Worm (Caenorhabditis elegans) whole organism, mixed stage, embryonic: ENCODE data around the gene T04A11.4.

Experiments
- M03D4.4 ChIP-seq: sonication (generic microtip); optimal IDR thresholded peaks from 2 replicates; lab custom pipeline; 2017; ENCODE audit warnings: mild to moderate bottlenecking, missing genetic modification characterization, missing compliant biosample characterization
- bed-3 ChIP-seq: fragments of 200-800 bp; sonication (Bioruptor generic); optimal IDR thresholded peaks from 3 replicates; lab custom pipeline; 2018; ENCODE audit warnings: mild to moderate bottlenecking, missing genetic modification characterization, moderate library complexity, missing compliant biosample characterization
- ceh-39 ChIP-seq: fragments of 150-350 bp; optimal IDR thresholded peaks from 2 replicates; lab custom pipeline; 2014; ENCODE audit warnings: missing biosample characterization, missing genetic modification characterization
- ceh-43 ChIP-seq: fragments of 200-800 bp; sonication (Bioruptor generic); optimal IDR thresholded peaks from 2 replicates; lab custom pipeline; 2018; ENCODE audit warnings: mild to moderate bottlenecking, missing genetic modification characterization, moderate library complexity, missing compliant biosample characterization
- ceh-83 ChIP-seq: fragments of 200-800 bp; sonication (Bioruptor generic); optimal IDR thresholded peaks from 2 replicates; lab custom pipeline; 2018; ENCODE audit warnings: mild to moderate bottlenecking, missing genetic modification characterization, missing compliant biosample characterization
- ces-1 ChIP-seq: fragments of 150-350 bp; optimal IDR thresholded peaks from 2 replicates; lab custom pipeline; 2014; ENCODE audit warnings: missing biosample characterization, missing genetic modification reagents, missing genetic modification characterization
- cnd-1 ChIP-seq: fragments of 200-800 bp; sonication (Bioruptor generic); optimal IDR thresholded peaks from 2 replicates; lab custom pipeline; 2018; ENCODE audit warnings: mild to moderate bottlenecking, missing genetic modification characterization, missing compliant biosample characterization
- elt-1 ChIP-seq: sonication (generic microtip); optimal IDR thresholded peaks from 2 replicates; lab custom pipeline; 2017; ENCODE audit warnings: missing genetic modification characterization, mild to moderate bottlenecking, missing compliant biosample characterization, antibody characterized with exemption, moderate library complexity, borderline replicate concordance; ENCODE audit not compliant: insufficient read depth
- elt-3 ChIP-seq: fragments of 150-350 bp; optimal IDR thresholded peaks from 2 replicates; lab custom pipeline; 2014; ENCODE audit warnings: missing biosample characterization, missing genetic modification characterization
- flh-1 ChIP-seq: fragments of 200-800 bp; sonication (Bioruptor generic); optimal IDR thresholded peaks from 2 replicates; lab custom pipeline; 2018; ENCODE audit warnings: mild to moderate bottlenecking, missing genetic modification characterization, moderate library complexity, missing compliant biosample characterization
- ham-2 ChIP-seq: fragments of 200-800 bp; sonication (Bioruptor generic); optimal IDR thresholded peaks from 2 replicates; lab custom pipeline; 2018; ENCODE audit warnings: mild to moderate bottlenecking, missing genetic modification characterization, missing compliant biosample characterization
- hlh-1 ChIP-seq: fragments of 150-350 bp; optimal IDR thresholded peaks from 2 replicates; lab custom pipeline; 2014; ENCODE audit warnings: missing biosample characterization, missing genetic modification reagents, missing genetic modification characterization
- lin-13 ChIP-seq: fragments of 150-350 bp; optimal IDR thresholded peaks from 2 replicates; lab custom pipeline; 2014; ENCODE audit warnings: missing biosample characterization, missing genetic modification characterization
- lin-32 ChIP-seq: fragments of 200-800 bp; sonication (Bioruptor generic); optimal IDR thresholded peaks from 2 replicates; lab custom pipeline; 2018; ENCODE audit warnings: mild to moderate bottlenecking, missing genetic modification characterization, missing compliant biosample characterization
- lsy-2 ChIP-seq: fragments of 150-350 bp; optimal IDR thresholded peaks from 2 replicates; lab custom pipeline; 2014; ENCODE audit warnings: missing biosample characterization, missing genetic modification characterization
- mab-5 ChIP-seq: fragments of 150-350 bp; optimal IDR thresholded peaks from 2 replicates; lab custom pipeline; 2014; ENCODE audit warnings: missing biosample characterization, missing genetic modification characterization
- mep-1 ChIP-seq: fragments of 150-350 bp; optimal IDR thresholded peaks from 2 replicates; lab custom pipeline; 2017; ENCODE audit warnings: missing biosample characterization, missing genetic modification reagents, missing genetic modification characterization, inconsistent platforms
- nhr-12 ChIP-seq: fragments of 150-350 bp; optimal IDR thresholded peaks from 2 replicates; lab custom pipeline; 2014; ENCODE audit warnings: missing biosample characterization, missing genetic modification characterization
- nhr-2 ChIP-seq: fragments of 150-350 bp; optimal IDR thresholded peaks from 2 replicates; lab custom pipeline; 2014; ENCODE audit warnings: missing biosample characterization, missing genetic modification characterization
- nhr-237 ChIP-seq: fragments of 150-350 bp; optimal IDR thresholded peaks from 2 replicates; lab custom pipeline; 2014; ENCODE audit warnings: missing biosample characterization, missing genetic modification characterization
- nhr-28 ChIP-seq: fragments of 150-350 bp; optimal IDR thresholded peaks from 2 replicates; lab custom pipeline; 2014; ENCODE audit warnings: missing biosample characterization, missing genetic modification characterization
- nhr-76 ChIP-seq: sonication (generic microtip); optimal IDR thresholded peaks from 2 replicates; lab custom pipeline; 2017; ENCODE audit warnings: missing biosample characterization, missing genetic modification characterization
- pha-4 ChIP-seq: fragments of 150-350 bp; optimal IDR thresholded peaks from 2 replicates; lab custom pipeline; 2018; ENCODE audit warnings: missing biosample characterization, missing genetic modification reagents, missing genetic modification characterization
- snpc-4 ChIP-seq: fragments of 150-350 bp; optimal IDR thresholded peaks from 2 replicates; lab custom pipeline; 2014; ENCODE audit warnings: missing biosample characterization, missing genetic modification characterization
- sptf-1 ChIP-seq: sonication (generic microtip); optimal IDR thresholded peaks from 2 replicates; lab custom pipeline; 2017; ENCODE audit warnings: mild to moderate bottlenecking, missing genetic modification characterization, moderate library complexity, missing compliant biosample characterization
- unc-39 ChIP-seq: fragments of 150-350 bp; optimal IDR thresholded peaks from 2 replicates; lab custom pipeline; 2014; ENCODE audit warnings: missing biosample characterization, missing genetic modification characterization
- unc-62 ChIP-seq: fragments of 150-350 bp; optimal IDR thresholded peaks from 2 replicates; lab custom pipeline; 2014; ENCODE audit warnings: missing biosample characterization, missing genetic modification reagents, missing genetic modification characterization
- zip-8 ChIP-seq: fragments of 150-350 bp; optimal IDR thresholded peaks from 2 replicates; lab custom pipeline; 2014; ENCODE audit warnings: missing biosample characterization, missing genetic modification characterization
- ztf-11 ChIP-seq: fragments of 150-350 bp; optimal IDR thresholded peaks from 2 replicates; lab custom pipeline; 2014; ENCODE audit warnings: missing biosample characterization, missing genetic modification characterization

T04A11.4 gene

ce11 chrIV:12463370-12463769 is 21.0 kb downstream of the T04A11.4 start, which contains the start of gene C25G4.8:
C25G4.8 (minus strand) TSS chrIV:12463470.
- TF ChIP-seq nhr-12 (tag; lab: Kevin White, UChicago) (no peak), unc-39 (tag; lab: Kevin White, UChicago) (no peak), sptf-1 (no peak)

DNA sequence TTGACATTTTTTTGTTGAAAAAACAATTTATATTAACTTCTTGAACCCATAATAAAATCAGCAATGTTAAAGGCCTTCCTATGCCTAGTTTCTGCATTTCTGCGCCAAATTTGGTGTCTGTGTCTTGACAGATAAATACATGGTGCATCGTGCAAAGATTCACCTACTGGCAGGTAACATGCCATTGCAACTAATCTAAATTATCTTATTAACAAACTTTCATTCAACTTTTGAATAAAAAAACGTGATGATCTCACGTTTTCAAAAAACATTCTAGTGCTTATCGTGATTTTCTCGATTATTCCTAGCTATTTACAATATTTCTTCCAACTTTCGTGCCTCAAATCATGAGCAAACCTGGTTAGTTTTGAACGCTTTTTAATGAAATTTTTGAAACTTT is 27.8 kb downstream of the T04A11.4 start, which contains the start of gene C25G4.7:
TSS of gene C25G4.7 (plus strand) at position 301 of the 400 bp plus-strand sequence.
- TF ChIP-seq ceh-39 (no peak), ces-1 (no peak), lin-13 (tag; lab: Kevin White, UChicago) (no peak), unc-39 (tag; lab: Kevin White, UChicago) (no peak), flh-1 (GFP tag; lab: Kevin White, UChicago) (no peak), lsy-2 (tag; lab: Kevin White, UChicago) (no peak)

ce11 chrIV:12454750-12455149 is 29.6 kb downstream of the T04A11.4 start, which contains the start of gene smz-1:
smz-1 (plus strand) TSS chrIV:12455050.
- no peak for TF ChIP-seq nhr-76
- no peak for TF ChIP-seq nhr-237
- no peak for TF ChIP-seq ceh-43 (GFP tag; lab: Kevin White, UChicago)
- no peak for TF ChIP-seq sptf-1
- no peak for TF ChIP-seq elt-1 (tag; lab: Kevin White, UChicago)
- no peak for TF ChIP-seq ceh-39
- TF ChIP-seq ces-1: no peak
- TF ChIP-seq ham-2: no peak
- TF ChIP-seq ztf-11 (tag; lab: Kevin White, UChicago): no peak
- TF ChIP-seq bed-3 (GFP tag; lab: Kevin White, UChicago): no peak
- TF ChIP-seq cnd-1 (tag; lab: Kevin White, UChicago): no peak
- TF ChIP-seq elt-3 (tag; lab: Kevin White, UChicago): no peak
- no peak for TF ChIP-seq nhr-28 (tag; lab: Kevin White, UChicago)
- TF ChIP-seq nhr-2: no peak

DNA sequence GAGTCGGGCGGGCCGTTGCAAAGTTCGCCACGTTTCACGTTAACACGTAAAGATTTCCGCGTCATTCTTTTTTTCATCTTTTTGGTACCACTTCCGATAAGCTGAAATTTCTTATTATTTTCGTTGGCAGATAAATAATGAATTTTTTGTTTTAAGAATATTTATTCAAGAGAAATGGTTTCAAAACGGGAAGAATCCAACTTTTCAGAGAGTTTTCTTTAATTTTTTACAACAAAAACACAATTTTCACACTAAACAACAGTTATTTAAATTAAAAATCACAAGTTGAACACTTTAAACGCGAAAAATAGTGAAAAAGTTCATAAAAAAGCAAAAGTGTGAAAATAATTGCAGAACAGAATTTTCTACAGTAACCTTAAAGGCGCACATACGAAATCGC is 30.3 kb downstream of the T04A11.4 start, which contains the start of gene spe-44:
TSS of gene spe-44 (minus strand) at position 101 of the 400 bp plus-strand sequence.
- no peak for TF ChIP-seq unc-39 (tag; lab: Kevin White, UChicago)
- no peak for TF ChIP-seq mab-5 (tag; lab: Kevin White, UChicago)
- TF ChIP-seq nhr-12 (tag; lab: Kevin White, UChicago): no peak
- no peak for TF ChIP-seq snpc-4 (tag; lab: Kevin White, UChicago)
- no peak for TF ChIP-seq M03D4.4 (tag; lab: Kevin White, UChicago)
- no peak for TF ChIP-seq lin-32 (GFP tag; lab: Kevin White, UChicago)
- TF ChIP-seq, all 35 proteins: peak for 0

DNA sequence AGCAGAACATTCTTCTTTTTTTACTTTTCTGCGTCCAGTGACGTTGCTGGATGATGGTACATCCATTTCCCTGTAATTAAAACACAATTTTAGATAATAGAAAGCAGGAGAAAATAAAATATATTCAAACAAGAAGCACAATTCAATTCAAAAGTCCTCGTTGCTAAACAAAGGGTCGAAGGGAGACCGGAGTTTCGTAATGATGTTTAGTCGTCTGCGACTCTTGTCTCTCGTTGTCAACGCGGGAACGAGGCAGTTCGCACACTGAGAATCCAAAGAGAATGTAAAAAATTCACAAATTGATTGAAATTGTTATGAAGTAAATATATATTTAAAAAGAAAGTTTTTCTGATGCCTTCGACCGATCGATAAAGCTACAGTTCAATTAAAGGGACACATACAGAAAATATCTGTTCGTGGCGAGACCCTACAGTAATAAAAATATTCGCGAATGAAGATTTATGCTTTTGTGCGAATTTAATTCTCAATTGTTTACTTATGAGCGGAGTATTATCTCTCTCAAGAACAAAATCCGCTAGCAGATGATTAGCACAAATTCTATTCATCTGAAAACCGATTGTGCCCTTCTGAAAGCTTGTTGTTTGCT is 33.1 kb downstream of the T04A11.4 start, which contains the start of gene dpy-26:
TSS of gene dpy-26 (minus strand) at position 111 of the 607 bp plus-strand sequence.
- TF ChIP-seq mab-5 (tag; lab: Kevin White, UChicago) (no peak), ztf-11 (tag; lab: Kevin White, UChicago) (no peak), snpc-4 (tag; lab: Kevin White, UChicago) (no peak), lsy-2 (tag; lab: Kevin White, UChicago) (peak; percentile 25), ceh-83 (GFP tag; lab: Kevin White, UChicago) (no peak), ceh-39 (peak; percentile 17), mep-1 (peak; percentile 58), zip-8 (tag; lab: Kevin White, UChicago) (no peak), cnd-1 (tag; lab: Kevin White, UChicago) (no peak), sptf-1 (no peak), unc-62 (no peak), pha-4 (peak; percentile 6)

- TF ChIP-seq hlh-1 (no peak), nhr-28 (tag; lab: Kevin White, UChicago) (no peak), ceh-39 (no peak), snpc-4 (tag; lab: Kevin White, UChicago) (no peak), lin-13 (tag; lab: Kevin White, UChicago) (no peak), nhr-237 (no peak), ham-2 (no peak), ceh-43 (GFP tag; lab: Kevin White, UChicago) (no peak), unc-62 (no peak), mab-5 (tag; lab: Kevin White, UChicago) (no peak)
Observed at ce11 chrIV:12445463-12445934, 38.9 kb downstream of the T04A11.4 start, which contains the start of gene C25G4.3. C25G4.3 (minus strand) TSS chrIV:12445884.
